Worm (Caenorhabditis elegans) whole organism, L3 larva: ENCODE results near the gene fbxa-108.

Experiments
- lin-15B ChIP-seq: fragments of 150-350 bp; optimal IDR thresholded peaks from 2 replicates; lab custom pipeline; 2014; ENCODE audit warnings: missing biosample characterization, missing genetic modification characterization
- nhr-76 ChIP-seq: fragments of 150-350 bp; sonication (generic microtip); optimal IDR thresholded peaks from 5 replicates; lab custom pipeline; 2014; ENCODE audit warnings: missing biosample characterization, missing genetic modification characterization

DNA sequence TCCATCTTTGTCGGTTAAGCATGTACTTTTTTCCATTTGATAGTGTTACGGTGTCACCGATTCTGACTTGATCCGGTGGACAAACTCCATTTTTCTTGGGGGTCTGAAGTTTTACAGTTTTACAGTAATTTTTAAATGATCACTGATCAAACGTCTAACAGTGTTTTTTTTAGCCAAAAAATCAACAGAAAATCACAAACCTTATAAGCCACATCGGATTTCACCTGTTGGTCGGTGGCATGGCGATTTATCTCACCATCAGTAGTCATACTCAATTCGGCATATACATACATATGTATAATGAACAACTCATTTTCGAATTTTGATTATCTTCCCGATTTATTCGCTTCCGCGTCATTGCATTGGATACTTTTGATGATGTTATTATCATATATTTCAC lies 51.4 kb downstream of the fbxa-108 start, which contains the start of gene srz-91:
- TF ChIP-seq lin-15B (tag; lab: Kevin White, UChicago): no peak
- no peak for TF ChIP-seq nhr-76 (tag; lab: Kevin White, UChicago)
